Worm (Caenorhabditis elegans): Measurements from ENCODE around the gene pmp-3.
A peak's percentile ranks its signal among the peaks of the same experiment; 100 is the strongest.

pmp-3 gene

DNA sequence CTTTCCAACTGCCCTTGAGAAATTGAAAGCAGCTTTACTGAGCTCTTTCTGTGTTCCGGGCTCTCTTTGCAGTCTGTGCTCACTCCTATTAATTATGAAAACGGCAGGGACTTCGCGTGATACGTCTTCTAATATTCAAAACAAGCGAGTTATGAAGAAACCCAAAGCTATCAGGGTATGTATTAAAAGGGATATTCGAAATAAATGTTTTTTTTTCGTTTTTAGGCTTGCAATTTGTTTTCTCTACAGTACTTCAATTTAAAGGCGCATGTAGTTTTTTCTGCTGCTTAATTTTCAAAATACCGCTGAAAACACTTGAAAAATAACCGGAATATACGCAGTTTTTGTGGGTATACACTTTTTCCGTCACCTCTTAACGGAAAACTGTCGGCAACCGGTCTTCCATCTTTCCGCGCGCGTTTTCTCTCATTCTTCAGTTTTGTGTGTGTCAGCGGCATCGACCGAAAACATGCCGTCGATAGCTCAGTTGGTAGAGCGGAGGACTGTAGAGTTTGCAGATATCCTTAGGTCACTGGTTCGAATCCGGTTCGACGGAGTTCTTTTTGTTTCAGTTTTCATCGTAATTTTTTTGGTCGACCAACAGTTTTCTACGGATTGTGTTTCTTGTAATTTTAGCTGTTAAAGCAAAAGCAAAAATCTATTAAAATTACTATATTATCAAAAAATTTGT, 42.7 kb downstream of the pmp-3 start, which contains the start of gene gasr-8 (continued):
- TF ChIP-seq atf-7 (tag; optimal IDR thresholded peaks at IDR 0.05) (no peak), F23B12.7 (tag; optimal IDR thresholded peaks at IDR 0.05; ENCODE audit: insufficient read depth) (peak; percentile 48), lsl-1 (GFP tag; optimal IDR thresholded peaks at IDR 0.05) (peak; percentile 73), F33H1.4 (GFP tag; IDR thresholded peaks at IDR 0.05) (peak; percentile 8; the same call in 1 of the 2 replicates), K12H6.12 (tag; optimal IDR thresholded peaks at IDR 0.05) (no peak), ekl-4 (GFP tag; IDR thresholded peaks at IDR 0.05) (peak; percentile 23; the same call in 1 of the 2 replicates), ceh-100 (GFP tag; IDR thresholded peaks at IDR 0.05) (no peak), nhr-90 (tag; optimal IDR thresholded peaks at IDR 0.05) (peak; percentile 32), D2030.7 (GFP tag; IDR thresholded peaks at IDR 0.05) (peak; percentile 63), F22D6.2 (tag; optimal IDR thresholded peaks at IDR 0.05) (no peak), lin-40 (tag; optimal IDR thresholded peaks at IDR 0.05) (no peak), hmg-20 (GFP tag; IDR thresholded peaks at IDR 0.05) (no peak), rcor-1 (GFP tag; IDR thresholded peaks at IDR 0.05) (no peak), F39B2.1 (GFP tag; IDR thresholded peaks at IDR 0.05) (no peak), T07F8.4 (tag; optimal IDR thresholded peaks at IDR 0.05) (no peak), ceh-27 (GFP tag; optimal IDR thresholded peaks at IDR 0.05) (no peak), ZK185.1 (tag; optimal IDR thresholded peaks at IDR 0.05; ENCODE audit: poor library complexity, severe bottlenecking) (peak; percentile 45), mcd-1 (GFP tag; IDR thresholded peaks at IDR 0.05) (peak; percentile 15; the same call in 1 of the 2 replicates), tlf-1 (GFP tag; optimal IDR thresholded peaks at IDR 0.05) (no peak), hrde-1 (tag; optimal IDR thresholded peaks at IDR 0.05; ENCODE audit: borderline replicate concordance) (no peak), bed-2 (GFP tag; IDR thresholded peaks at IDR 0.05) (no peak), Y56A3A.18 (GFP tag; IDR thresholded peaks at IDR 0.05) (no peak), ztf-3 (GFP tag; optimal IDR thresholded peaks at IDR 0.05) (no peak), rpc-1 (optimal IDR thresholded peaks at IDR 0.05) (peak; percentile 66), rpc-1 (tag; optimal IDR thresholded peaks at IDR 0.05) (peak; percentile 82), hsf-1 (GFP tag; IDR thresholded peaks at IDR 0.05) (peak; percentile 73), aptf-2 (GFP tag; conservative IDR thresholded peaks at IDR 0.05) (no peak), nhr-179 (tag; optimal IDR thresholded peaks at IDR 0.05) (no peak), efl-1 (GFP tag; optimal IDR thresholded peaks at IDR 0.05) (no peak), tbp1 (GFP tag; optimal IDR thresholded peaks at IDR 0.05) (peak; percentile 90), ztf-25 (GFP tag; IDR thresholded peaks at IDR 0.05) (no peak), nhr-27 (tag; optimal IDR thresholded peaks at IDR 0.05) (no peak), B0261.1 (tag; optimal IDR thresholded peaks at IDR 0.05) (peak; percentile 85), mxl-1 (tag; optimal IDR thresholded peaks at IDR 0.05) (no peak), hmg-1.2 (GFP tag; IDR thresholded peaks at IDR 0.05) (peak; percentile 52), B0336.3 (GFP tag; IDR thresholded peaks at IDR 0.05) (no peak), lsy-27 (tag; optimal IDR thresholded peaks at IDR 0.05; ENCODE audit: borderline replicate concordance, insufficient read depth) (no peak), egrh-3 (GFP tag; IDR thresholded peaks at IDR 0.05) (no peak), madf-6 (GFP tag; IDR thresholded peaks at IDR 0.05) (peak; percentile 66), ama-1 (optimal IDR thresholded peaks at IDR 0.05) (no peak), ama-1 (GFP tag; optimal IDR thresholded peaks at IDR 0.05) (peak in 1 of 2 experiments; percentile 51), ceh-91 (GFP tag; IDR thresholded peaks at IDR 0.05) (no peak), him-1 (tag; optimal IDR thresholded peaks at IDR 0.05) (peak; percentile 42), nfyb-1 (GFP tag; IDR thresholded peaks at IDR 0.05) (peak; percentile 76), rec-8 (tag; optimal IDR thresholded peaks at IDR 0.05) (peak; percentile 1 to 50), cebp-2 (GFP tag; IDR thresholded peaks at IDR 0.05) (no peak), ceh-79 (tag; optimal IDR thresholded peaks at IDR 0.05) (no peak), madf-10 (tag; optimal IDR thresholded peaks at IDR 0.05) (peak; percentile 28)

Measured in whole organism, young adult.